Worm (Caenorhabditis elegans) whole organism, L4 larva: ENCODE measurements around the gene sdhb-1.

Experiments used
- F10B5.3 ChIP-seq: sonication (generic microtip); optimal IDR thresholded peaks from 2 replicates; lab custom pipeline; 2016; ENCODE audit warnings: mild to moderate bottlenecking, missing genetic modification characterization, missing compliant biosample characterization
- Y75B8A.6 ChIP-seq: fragments of 200-800 bp; sonication (Bioruptor generic); IDR thresholded peaks from 2 replicates; pipeline ENCODE4 v1.3.6; 2022; ENCODE audit warnings: missing genetic modification reagents, missing genetic modification characterization, missing compliant biosample characterization
- ZK546.5 ChIP-seq, 2 experiments: sonication (generic microtip); optimal IDR thresholded peaks; 2 replicates each; lab custom pipeline; 2017; ENCODE audit warnings: missing biosample characterization in 2 of 2, missing genetic modification characterization in 2 of 2
- aha-1 ChIP-seq: fragments of 150-350 bp; peaks from one replicate; lab custom pipeline; 2014; ENCODE audit warnings: missing biosample characterization, missing genetic modification characterization
- aly-2 ChIP-seq: sonication (generic microtip); optimal IDR thresholded peaks from 2 replicates; lab custom pipeline; 2018; ENCODE audit warnings: missing biosample characterization, missing genetic modification characterization
- ceh-44 ChIP-seq: fragments of 200-800 bp; sonication (Bioruptor generic); IDR thresholded peaks from 2 replicates; pipeline ENCODE4 v1.3.6; 2022; ENCODE audit warnings: missing genetic modification reagents, missing genetic modification characterization, missing compliant biosample characterization
- ces-1 ChIP-seq: fragments of 150-350 bp; sonication (generic microtip); optimal IDR thresholded peaks from 4 replicates; lab custom pipeline; 2014; ENCODE audit warnings: missing biosample characterization, missing genetic modification reagents, missing genetic modification characterization
- ctbp-1 ChIP-seq: fragments of 200-800 bp; sonication (Bioruptor generic); IDR thresholded peaks from 2 replicates; pipeline ENCODE4 v1.3.6; 2022; ENCODE audit warnings: missing genetic modification reagents, missing genetic modification characterization, missing compliant biosample characterization
- daf-8 ChIP-seq: fragments of 200-800 bp; sonication (Bioruptor generic); IDR thresholded peaks from 2 replicates; pipeline ENCODE4 v1.3.6; 2022; ENCODE audit warnings: missing genetic modification characterization, missing compliant biosample characterization
- dpl-1 ChIP-seq: fragments of 150-350 bp; optimal IDR thresholded peaks from 2 replicates; lab custom pipeline; 2014; ENCODE audit warnings: missing biosample characterization, missing genetic modification reagents, missing genetic modification characterization
- egl-43 ChIP-seq: fragments of 200-800 bp; sonication (Bioruptor generic); IDR thresholded peaks from 2 replicates; pipeline ENCODE4 v1.3.6; 2022; ENCODE audit warnings: missing genetic modification reagents, missing genetic modification characterization, missing compliant biosample characterization
- fkh-10 ChIP-seq: fragments of 150-350 bp; optimal IDR thresholded peaks from 2 replicates; lab custom pipeline; 2014; ENCODE audit warnings: missing biosample characterization, missing genetic modification reagents, missing genetic modification characterization
- gei-8 ChIP-seq: fragments of 200-800 bp; sonication (Bioruptor generic); optimal IDR thresholded peaks from 2 replicates; lab custom pipeline; 2018; ENCODE audit warnings: mild to moderate bottlenecking, missing genetic modification characterization, missing compliant biosample characterization
- hif-1 ChIP-seq, 2 experiments: sonication (generic microtip); optimal IDR thresholded peaks; 2 replicates each; lab custom pipeline; 2016 to 2017; ENCODE audit warnings: missing compliant biosample characterization in 2 of 2, missing genetic modification characterization in 2 of 2, missing genetic modification reagents in 2 of 2, missing genotype in 2 of 2, mild to moderate bottlenecking in 1 of 2
- hlh-11 ChIP-seq: fragments of 200-800 bp; sonication (Bioruptor generic); optimal IDR thresholded peaks from 2 replicates; lab custom pipeline; 2018; ENCODE audit warnings: mild to moderate bottlenecking, missing genetic modification characterization, missing compliant biosample characterization
- hlh-30 ChIP-seq: sonication (generic microtip); optimal IDR thresholded peaks from 2 replicates; lab custom pipeline; 2017; ENCODE audit warnings: antibody characterized with exemption, mild to moderate bottlenecking, missing genetic modification characterization, missing compliant biosample characterization; ENCODE audit not compliant: insufficient read depth
- lim-7 ChIP-seq: fragments of 200-800 bp; sonication (Bioruptor generic); IDR thresholded peaks from 2 replicates; pipeline ENCODE4 v1.3.6; 2022; ENCODE audit warnings: missing genetic modification characterization, missing compliant biosample characterization
- lin-15B ChIP-seq: fragments of 150-350 bp; sonication (generic microtip); optimal IDR thresholded peaks from 3 replicates; lab custom pipeline; 2014; ENCODE audit warnings: missing biosample characterization, missing genetic modification characterization
- lin-29 ChIP-seq: fragments of 200-800 bp; sonication (Bioruptor generic); IDR thresholded peaks from 2 replicates; pipeline ENCODE4 v1.3.6; 2022; ENCODE audit warnings: missing genetic modification reagents, missing genetic modification characterization, missing compliant biosample characterization
- lsy-2 ChIP-seq, 2 experiments: fragments of 150-350 bp in 1 of 2; sonication (generic microtip) in 1 of 2; optimal IDR thresholded peaks; 2 replicates each; lab custom pipeline; 2014 to 2017; ENCODE audit warnings: missing biosample characterization in 2 of 2, missing genetic modification characterization in 2 of 2
- madf-5 ChIP-seq, 2 experiments: fragments of 200-800 bp; sonication (Bioruptor generic); IDR thresholded peaks; 2 replicates each; pipeline ENCODE4 v1.3.6; 2022; ENCODE audit warnings: missing compliant biosample characterization in 2 of 2, missing genetic modification characterization in 2 of 2
- madf-9 ChIP-seq: fragments of 200-800 bp; sonication (Bioruptor generic); conservative IDR thresholded peaks from 2 replicates; pipeline ENCODE4 v1.3.6; 2022; ENCODE audit warnings: missing genetic modification reagents, missing genetic modification characterization, missing compliant biosample characterization
- mdt-29 ChIP-seq: fragments of 200-800 bp; sonication (Bioruptor generic); IDR thresholded peaks from 2 replicates; pipeline ENCODE4 v1.3.6; 2022; ENCODE audit warnings: missing genetic modification reagents, missing genetic modification characterization, missing compliant biosample characterization
- mep-1 ChIP-seq: fragments of 150-350 bp; sonication (generic microtip); optimal IDR thresholded peaks from 3 replicates; lab custom pipeline; 2014; ENCODE audit warnings: missing biosample characterization, missing genetic modification characterization
- mes-2 ChIP-seq: sonication (generic microtip); optimal IDR thresholded peaks from 2 replicates; lab custom pipeline; 2016; ENCODE audit warnings: missing genotype, mild to moderate bottlenecking, missing genetic modification characterization, missing compliant biosample characterization; ENCODE audit not compliant: poor library complexity, severe bottlenecking
- mxl-2 ChIP-seq: fragments of 200-800 bp; sonication (Bioruptor generic); conservative IDR thresholded peaks from 2 replicates; pipeline ENCODE4 v1.3.6; 2022; ENCODE audit warnings: missing genetic modification reagents, missing genetic modification characterization, missing compliant biosample characterization
- nhr-111 ChIP-seq: fragments of 200-800 bp; sonication (Bioruptor generic); optimal IDR thresholded peaks from 2 replicates; lab custom pipeline; 2018; ENCODE audit warnings: mild to moderate bottlenecking, missing genetic modification characterization, missing compliant biosample characterization
- nhr-41 ChIP-seq: fragments of 200-800 bp; sonication (Bioruptor generic); IDR thresholded peaks from 2 replicates; pipeline ENCODE4 v1.3.6; 2022; ENCODE audit warnings: missing genetic modification reagents, missing genetic modification characterization, missing compliant biosample characterization
- nhr-6 ChIP-seq: fragments of 150-350 bp; optimal IDR thresholded peaks from 2 replicates; lab custom pipeline; 2014; ENCODE audit warnings: missing biosample characterization, missing genetic modification characterization
- pha-4 ChIP-seq, 2 experiments: fragments of 150-350 bp in 1 of 2; fragments of 200-800 bp in 1 of 2; sonication (Bioruptor generic) in 1 of 2; IDR thresholded peaks in 1 of 2; optimal IDR thresholded peaks in 1 of 2; 2 replicates each; pipeline versions ENCODE4 v1.3.6 to Lab custom; 2014 to 2022; ENCODE audit warnings: missing genetic modification characterization in 2 of 2, missing genetic modification reagents in 2 of 2, missing biosample characterization in 1 of 2, missing compliant biosample characterization in 1 of 2
- rbr-2 ChIP-seq: sonication (generic microtip); optimal IDR thresholded peaks from 2 replicates; lab custom pipeline; 2016; ENCODE audit warnings: missing genotype, missing genetic modification characterization, missing compliant biosample characterization
- sdz-12 ChIP-seq: fragments of 200-800 bp; sonication (Bioruptor generic); optimal IDR thresholded peaks from 2 replicates; lab custom pipeline; 2018; ENCODE audit warnings: mild to moderate bottlenecking, missing genetic modification characterization, missing compliant biosample characterization
- tra-1 ChIP-seq: fragments of 200-800 bp; sonication (Bioruptor generic); IDR thresholded peaks from 2 replicates; pipeline ENCODE4 v1.3.6; 2022; ENCODE audit warnings: missing genetic modification reagents, missing genetic modification characterization, missing compliant biosample characterization
- unc-62 ChIP-seq, 3 experiments: fragments of 150-350 bp in 1 of 3; sonication (generic microtip); optimal IDR thresholded peaks in 2 of 3; peaks in 1 of 3; 1 replicate in 1 of 3; 2 replicates in 2 of 3; lab custom pipeline; 2014 to 2017; ENCODE audit warnings: missing biosample characterization in 3 of 3, missing genetic modification characterization in 3 of 3, missing genetic modification reagents in 3 of 3, missing genotype in 1 of 3
- vab-7 ChIP-seq: fragments of 200-800 bp; sonication (Bioruptor generic); IDR thresholded peaks from 2 replicates; pipeline ENCODE4 v1.3.6; 2022; ENCODE audit warnings: missing genetic modification reagents, missing genetic modification characterization, missing compliant biosample characterization
- zfp-2 ChIP-seq: sonication (generic microtip); optimal IDR thresholded peaks from 2 replicates; lab custom pipeline; 2016; ENCODE audit warnings: mild to moderate bottlenecking, missing genetic modification characterization, missing compliant biosample characterization
- zip-11 ChIP-seq: fragments of 200-800 bp; sonication (Bioruptor generic); IDR thresholded peaks from 2 replicates; pipeline ENCODE4 v1.3.6; 2022; ENCODE audit warnings: missing genetic modification characterization, missing compliant biosample characterization
- zip-2 ChIP-seq: fragments of 150-350 bp; optimal IDR thresholded peaks from 2 replicates; lab custom pipeline; 2014; ENCODE audit warnings: missing biosample characterization, missing genetic modification characterization

Gene sdhb-1

DNA sequence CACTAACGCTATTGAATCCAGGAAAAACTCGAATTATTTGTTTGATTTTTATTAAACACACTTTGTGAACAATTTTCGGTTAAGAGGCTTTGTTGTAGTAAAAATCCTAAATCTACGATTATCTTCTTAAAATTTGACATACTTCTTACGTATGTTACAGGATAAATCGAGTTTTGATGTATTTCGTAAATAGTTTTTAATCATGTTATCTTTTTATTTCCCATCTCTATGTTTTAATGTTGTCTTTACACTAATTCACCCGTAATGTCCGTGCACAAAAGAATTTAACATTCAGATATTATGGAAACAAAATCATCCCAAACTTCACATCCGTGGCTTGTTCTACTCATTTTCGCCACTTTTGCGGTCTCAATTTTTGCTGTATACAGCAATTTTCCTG, 28.9 kb downstream of the sdhb-1 start, which contains the start of gene egli-1:
egli-1 (plus strand) TSS at position 301 of the 400 bp plus-strand sequence.
- no peak for TF ChIP-seq hlh-11 (tag; lab: Kevin White, UChicago)
- no peak for TF ChIP-seq sdz-12 (GFP tag; lab: Kevin White, UChicago)
- TF ChIP-seq mep-1, result no peak
- TF ChIP-seq nhr-111 (GFP tag; lab: Kevin White, UChicago), result no peak
- TF ChIP-seq fkh-10, result no peak

ce11 chrII:9322870-9323349, 29.6 kb downstream of the sdhb-1 start, which contains the start of gene rab-39:
Gene rab-39 (minus strand): TSS chrII:9322920.
- TF ChIP-seq lim-7 (GFP tag; lab: Robert Waterston, UW) (no peak), pha-4 (GFP tag; IDR thresholded peaks at IDR 0.05; lab: Robert Waterston, UW) (no peak), pha-4 (tag; optimal IDR thresholded peaks at IDR 0.05; lab: Kevin White, UChicago) (no peak), zip-2 (tag; lab: Kevin White, UChicago) (no peak), lin-15B (tag; lab: Kevin White, UChicago) (no peak), ZK546.5 (tag; optimal IDR thresholded peaks at IDR 0.05; lab: Kevin White, UChicago) (no peak), tra-1 (no peak), nhr-41 (GFP tag; lab: Robert Waterston, UW) (no peak), F10B5.3 (tag; lab: Kevin White, UChicago) (no peak), madf-9 (GFP tag; lab: Robert Waterston, UW) (no peak), mep-1 (peak; percentile 32), lin-29 (GFP tag; lab: Robert Waterston, UW) (no peak), egl-43 (no peak), ces-1 (GFP tag; lab: Kevin White, UChicago) (peak; percentile 2), aha-1 (tag; lab: Kevin White, UChicago) (no peak), hif-1 (tag; optimal IDR thresholded peaks at IDR 0.05; lab: Kevin White, UChicago) (peak in 1 of 2 experiments; percentile 27), hlh-30 (peak; percentile 82), mdt-29 (GFP tag; lab: Robert Waterston, UW) (no peak), ceh-44 (GFP tag; lab: Robert Waterston, UW) (no peak), lsy-2 (tag; optimal IDR thresholded peaks at IDR 0.05; lab: Kevin White, UChicago) (peak in 1 of 2 experiments; percentile 69), zfp-2 (tag; lab: Kevin White, UChicago) (no peak), sdz-12 (GFP tag; lab: Kevin White, UChicago) (no peak), hlh-11 (tag; lab: Kevin White, UChicago) (peak; percentile 53), mxl-2 (GFP tag; lab: Robert Waterston, UW) (no peak), gei-8 (GFP tag; lab: Kevin White, UChicago) (no peak), Y75B8A.6 (GFP tag; lab: Robert Waterston, UW) (no peak), unc-62 (GFP tag; optimal IDR thresholded peaks at IDR 0.05 in 1 of 2; lab: Kevin White, UChicago) (no peak), unc-62 (tag; optimal IDR thresholded peaks at IDR 0.05; lab: Kevin White, UChicago) (no peak), zip-11 (no peak), madf-5 (GFP tag; IDR thresholded peaks at IDR 0.05; lab: Robert Waterston, UW) (no peak), daf-8 (GFP tag; lab: Robert Waterston, UW) (no peak), vab-7 (GFP tag; lab: Robert Waterston, UW) (no peak), dpl-1 (GFP tag; lab: Kevin White, UChicago) (peak; percentile 26), rbr-2 (peak; percentile 16), ctbp-1 (GFP tag; lab: Robert Waterston, UW) (no peak), mes-2 (tag; lab: Kevin White, UChicago) (peak; percentile 57), aly-2 (tag; lab: Kevin White, UChicago) (no peak), nhr-6 (tag; lab: Kevin White, UChicago) (no peak)
